Fruit fly (Drosophila melanogaster): Measurements from ENCODE around the gene HLH4C.

dm6 chrX:4691226-4691625 lies 44.0 kb upstream of the HLH4C start:
- TF ChIP-seq Sox102F (GFP tag; optimal IDR thresholded peaks at IDR 0.05) (no peak), CG6854 (GFP tag; optimal IDR thresholded peaks at IDR 0.05) (no peak), ss (GFP tag; optimal IDR thresholded peaks at IDR 0.05) (peak in 1 of 2 experiments; percentile 18), CG7368 (GFP tag; optimal IDR thresholded peaks at IDR 0.05) (no peak), CG6792 (GFP tag; optimal IDR thresholded peaks at IDR 0.05) (peak; percentile 13), dsx (GFP tag; optimal IDR thresholded peaks at IDR 0.05; ENCODE audit: poor library complexity, severe bottlenecking) (peak; percentile 27), CG10631 (GFP tag; optimal IDR thresholded peaks at IDR 0.05) (peak; percentile 49), CG6808 (GFP tag; optimal IDR thresholded peaks at IDR 0.05) (peak; percentile 3), CG16779 (tag; optimal IDR thresholded peaks at IDR 0.05) (no peak)

Data from whole organism, prepupa.